In genomic region chrV:12095865-12096264, ce11 we compare ENCODE assay signal across 6 worm cellular contexts.
TF ChIP-seq lines count a peak whose summit lies in the region.

Gene nhr-207 (plus strand): TSS chrV:12096146.

TF ChIP-seq in whole organism, L1 larva, 84 proteins besides CTCF, POLR2A, EP300 and RAD21 (continues in another document):
- TF ChIP-seq irx-1 (tag; optimal IDR thresholded peaks at IDR 0.05; lab: Kevin White, UChicago) (no peak), unc-86 (tag; optimal IDR thresholded peaks at IDR 0.05; lab: Kevin White, UChicago) (no peak), ztf-4 (tag; optimal IDR thresholded peaks at IDR 0.05; lab: Kevin White, UChicago) (no peak), ceh-82 (tag; optimal IDR thresholded peaks at IDR 0.05; lab: Kevin White, UChicago) (no peak), tbx-2 (tag; optimal IDR thresholded peaks at IDR 0.05; lab: Kevin White, UChicago) (no peak), efl-3 (GFP tag; optimal IDR thresholded peaks at IDR 0.05; lab: Kevin White, UChicago) (no peak), mef-2 (tag; optimal IDR thresholded peaks at IDR 0.05; lab: Kevin White, UChicago) (no peak), egl-27 (tag; optimal IDR thresholded peaks at IDR 0.05; lab: Kevin White, UChicago) (no peak), skn-1 (tag; optimal IDR thresholded peaks at IDR 0.05; lab: Kevin White, UChicago) (peak; percentile 34), F16B12.6 (tag; optimal IDR thresholded peaks at IDR 0.05; lab: Kevin White, UChicago) (no peak), zip-4 (GFP tag; optimal IDR thresholded peaks at IDR 0.05; lab: Kevin White, UChicago) (no peak), jun-1 (tag; optimal IDR thresholded peaks at IDR 0.05; lab: Kevin White, UChicago) (peak; percentile 49), lin-13 (GFP tag; optimal IDR thresholded peaks at IDR 0.05; lab: Kevin White, UChicago) (no peak), sox-4 (tag; optimal IDR thresholded peaks at IDR 0.05; lab: Kevin White, UChicago) (no peak), snu-23 (GFP tag; optimal IDR thresholded peaks at IDR 0.05; lab: Kevin White, UChicago) (peak; percentile 6), nhr-90 (tag; optimal IDR thresholded peaks at IDR 0.05; lab: Kevin White, UChicago; ENCODE audit: poor library complexity) (no peak)

TF ChIP-seq in whole organism, L2 larva, 48 proteins besides CTCF, POLR2A, EP300 and RAD21:
- TF ChIP-seq sma-9 (GFP tag; optimal IDR thresholded peaks at IDR 0.05; lab: Kevin White, UChicago) (peak; percentile 60), sma-9 (tag; optimal IDR thresholded peaks at IDR 0.05; lab: Kevin White, UChicago) (no peak), R02D3.7 (tag; optimal IDR thresholded peaks at IDR 0.05; lab: Kevin White, UChicago) (no peak), F13H6.1 (tag; optimal IDR thresholded peaks at IDR 0.05; lab: Kevin White, UChicago) (no peak), nhr-129 (tag; optimal IDR thresholded peaks at IDR 0.05; lab: Kevin White, UChicago) (peak; percentile 9), fos-1 (tag; optimal IDR thresholded peaks at IDR 0.05; lab: Kevin White, UChicago) (peak; percentile 72)

TF ChIP-seq in whole organism, L3 larva, 47 proteins besides CTCF, POLR2A, EP300 and RAD21:
- no peak for TF ChIP-seq fkh-10 (GFP tag; optimal IDR thresholded peaks at IDR 0.05; lab: Kevin White, UChicago)
- TF ChIP-seq pha-4 (tag; optimal IDR thresholded peaks at IDR 0.05; lab: Kevin White, UChicago): peak; percentile 87
- peak; percentile 89 for TF ChIP-seq pqm-1 (tag; optimal IDR thresholded peaks at IDR 0.05; lab: Kevin White, UChicago)
- no peak for TF ChIP-seq unc-39 (tag; optimal IDR thresholded peaks at IDR 0.05; lab: Kevin White, UChicago)
- no peak for TF ChIP-seq ztf-4 (tag; optimal IDR thresholded peaks at IDR 0.05; lab: Kevin White, UChicago)
- no peak for TF ChIP-seq elt-3 (tag; optimal IDR thresholded peaks at IDR 0.05; lab: Kevin White, UChicago)
- no peak for TF ChIP-seq tbx-2 (tag; optimal IDR thresholded peaks at IDR 0.05; lab: Kevin White, UChicago)
- TF ChIP-seq fkh-2 (tag; optimal IDR thresholded peaks at IDR 0.05; lab: Kevin White, UChicago): no peak
- TF ChIP-seq nfya-1 (tag; optimal IDR thresholded peaks at IDR 0.05; lab: Kevin White, UChicago; ENCODE audit: insufficient read depth): no peak
- no peak for TF ChIP-seq nhr-25 (tag; optimal IDR thresholded peaks at IDR 0.05; lab: Kevin White, UChicago)
- TF ChIP-seq nhr-28 (tag; optimal IDR thresholded peaks at IDR 0.05; lab: Kevin White, UChicago): no peak
- TF ChIP-seq jun-1 (tag; optimal IDR thresholded peaks at IDR 0.05; lab: Kevin White, UChicago): peak; percentile 8
- TF ChIP-seq nhr-67 (tag; optimal IDR thresholded peaks at IDR 0.05; lab: Kevin White, UChicago): no peak
- TF ChIP-seq elt-2 (tag; optimal IDR thresholded peaks at IDR 0.05; lab: Kevin White, UChicago): peak; percentile 26
- no peak for TF ChIP-seq ceh-16 (tag; optimal IDR thresholded peaks at IDR 0.05; lab: Kevin White, UChicago)
- TF ChIP-seq ztf-11 (tag; optimal IDR thresholded peaks at IDR 0.05; lab: Kevin White, UChicago): no peak
- no peak for TF ChIP-seq R02D3.7 (tag; optimal IDR thresholded peaks at IDR 0.05; lab: Kevin White, UChicago)
- no peak for TF ChIP-seq nhr-12 (tag; optimal IDR thresholded peaks at IDR 0.05; lab: Kevin White, UChicago)
- no peak for TF ChIP-seq egl-27 (tag; optimal IDR thresholded peaks at IDR 0.05; lab: Kevin White, UChicago)

TF ChIP-seq in whole organism, L4 larva, 104 proteins besides CTCF, POLR2A, EP300 and RAD21:
- TF ChIP-seq rbr-2 (tag; optimal IDR thresholded peaks at IDR 0.05; lab: Kevin White, UChicago) (no peak), dve-1 (tag; optimal IDR thresholded peaks at IDR 0.05; lab: Kevin White, UChicago; ENCODE audit: insufficient read depth) (peak; percentile 45), hlh-11 (tag; optimal IDR thresholded peaks at IDR 0.05; lab: Kevin White, UChicago) (peak; percentile 39), nhr-6 (tag; optimal IDR thresholded peaks at IDR 0.05; lab: Kevin White, UChicago) (peak; percentile 85), nhr-77 (tag; optimal IDR thresholded peaks at IDR 0.05; lab: Kevin White, UChicago) (peak; percentile 20), saeg-2 (GFP tag; IDR thresholded peaks at IDR 0.05; lab: Robert Waterston, UW) (no peak), dmd-6 (GFP tag; IDR thresholded peaks at IDR 0.05; lab: Robert Waterston, UW) (peak; percentile 85), mdt-29 (GFP tag; IDR thresholded peaks at IDR 0.05; lab: Robert Waterston, UW) (no peak), F49E8.2 (tag; optimal IDR thresholded peaks at IDR 0.05; lab: Kevin White, UChicago; ENCODE audit: borderline replicate concordance) (no peak), mdl-1 (tag; optimal IDR thresholded peaks at IDR 0.05; lab: Kevin White, UChicago) (peak in 1 of 2 experiments; percentile 71), unc-130 (GFP tag; optimal IDR thresholded peaks at IDR 0.05; lab: Kevin White, UChicago) (no peak), daf-12 (tag; optimal IDR thresholded peaks at IDR 0.05; lab: Kevin White, UChicago) (no peak), daf-16 (GFP tag; optimal IDR thresholded peaks at IDR 0.05; lab: Kevin White, UChicago) (no peak), daf-16 (tag; optimal IDR thresholded peaks at IDR 0.05; lab: Kevin White, UChicago) (peak; percentile 51), spr-1 (tag; optimal IDR thresholded peaks at IDR 0.05; lab: Kevin White, UChicago) (no peak), nhr-28 (tag; optimal IDR thresholded peaks at IDR 0.05; lab: Kevin White, UChicago) (peak; percentile 95), ama-1 (optimal IDR thresholded peaks at IDR 0.05; lab: Kevin White, UChicago) (no peak), nhr-102 (tag; optimal IDR thresholded peaks at IDR 0.05; lab: Kevin White, UChicago) (peak; percentile 54)
TF ChIP-seq in whole organism, L4 larva: peak in this region for 9.

TF ChIP-seq in whole organism, mixed stage, embryonic, 35 proteins besides CTCF, POLR2A, EP300 and RAD21:
- peak; percentile 28 for TF ChIP-seq ces-1 (GFP tag; optimal IDR thresholded peaks at IDR 0.05; lab: Kevin White, UChicago)
- TF ChIP-seq ceh-39 (tag; optimal IDR thresholded peaks at IDR 0.05; lab: Kevin White, UChicago): no peak
- TF ChIP-seq flh-1 (GFP tag; optimal IDR thresholded peaks at IDR 0.05; lab: Kevin White, UChicago): no peak
- no peak for TF ChIP-seq lsy-2 (tag; optimal IDR thresholded peaks at IDR 0.05; lab: Kevin White, UChicago)
- no peak for TF ChIP-seq nhr-76 (tag; optimal IDR thresholded peaks at IDR 0.05; lab: Kevin White, UChicago)

TF ChIP-seq in whole organism, young adult, 124 proteins besides CTCF, POLR2A, EP300 and RAD21:
- TF ChIP-seq nhr-80 (tag; optimal IDR thresholded peaks at IDR 0.05; lab: Kevin White, UChicago) (peak; percentile 39), pbrm-1 (GFP tag; IDR thresholded peaks at IDR 0.05; lab: Robert Waterston, UW) (no peak)
